Worm (Caenorhabditis elegans) whole organism, L1 larva: ENCODE data around the gene W08G11.5.

Experiments used
- ama-1 ChIP-seq: fragments of 150-350 bp; optimal IDR thresholded peaks from 2 replicates; lab custom pipeline; 2014
- ceh-88 ChIP-seq: fragments of 200-800 bp; sonication (Bioruptor generic); IDR thresholded peaks from 2 replicates; pipeline ENCODE4 v1.3.6; 2022; ENCODE audit warnings: missing genetic modification characterization, missing compliant biosample characterization
- ceh-90 ChIP-seq: sonication (generic microtip); optimal IDR thresholded peaks from 2 replicates; lab custom pipeline; 2016; ENCODE audit warnings: missing genetic modification characterization, missing compliant biosample characterization
- dpl-1 ChIP-seq, 3 experiments: fragments of 150-350 bp in 2 of 3; sonication (generic microtip) in 1 of 3; optimal IDR thresholded peaks; 2 replicates each; lab custom pipeline; 2014 to 2017; ENCODE audit warnings: missing biosample characterization in 3 of 3, missing genetic modification characterization in 3 of 3, missing genetic modification reagents in 3 of 3
- lin-13 ChIP-seq: fragments of 150-350 bp; optimal IDR thresholded peaks from 2 replicates; lab custom pipeline; 2014; ENCODE audit warnings: missing biosample characterization, missing genetic modification reagents, missing genetic modification characterization
- lin-39 ChIP-seq: fragments of 150-350 bp; optimal IDR thresholded peaks from 2 replicates; lab custom pipeline; 2014; ENCODE audit warnings: missing biosample characterization, missing genetic modification reagents, missing genetic modification characterization
- nhr-11 ChIP-seq: fragments of 150-350 bp; optimal IDR thresholded peaks from 2 replicates; lab custom pipeline; 2014; ENCODE audit warnings: missing biosample characterization, missing genetic modification characterization
- nhr-12 ChIP-seq: sonication (generic microtip); optimal IDR thresholded peaks from 2 replicates; lab custom pipeline; 2017; ENCODE audit warnings: missing biosample characterization, missing genetic modification characterization
- snpc-4 ChIP-seq: fragments of 150-350 bp; optimal IDR thresholded peaks from 2 replicates; lab custom pipeline; 2014; ENCODE audit warnings: missing biosample characterization, missing genetic modification characterization
- tlp-1 ChIP-seq: fragments of 150-350 bp; optimal IDR thresholded peaks from 2 replicates; lab custom pipeline; 2014; ENCODE audit warnings: missing biosample characterization, missing genetic modification characterization
- unc-62 ChIP-seq: fragments of 150-350 bp; optimal IDR thresholded peaks from 2 replicates; lab custom pipeline; 2014; ENCODE audit warnings: missing biosample characterization, missing genetic modification reagents, missing genetic modification characterization
- unc-98 ChIP-seq: fragments of 200-800 bp; sonication (Bioruptor generic); IDR thresholded peaks from 2 replicates; pipeline ENCODE4 v1.3.6; 2022; ENCODE audit warnings: missing genetic modification characterization, missing compliant biosample characterization
- xbp-1 ChIP-seq: sonication (generic microtip); optimal IDR thresholded peaks from 2 replicates; lab custom pipeline; 2016; ENCODE audit warnings: missing genetic modification characterization, missing compliant biosample characterization
- zip-4 ChIP-seq: fragments of 200-800 bp; sonication (Bioruptor generic); optimal IDR thresholded peaks from 2 replicates; lab custom pipeline; 2018; ENCODE audit warnings: mild to moderate bottlenecking, missing genetic modification characterization, moderate library complexity, missing compliant biosample characterization

- TF ChIP-seq ceh-90 (no peak), tlp-1 (tag; lab: Kevin White, UChicago) (no peak), snpc-4 (peak; percentile 62), zip-4 (GFP tag; lab: Kevin White, UChicago) (peak; percentile 61), dpl-1 (GFP tag; optimal IDR thresholded peaks at IDR 0.05; lab: Kevin White, UChicago) (peak; percentile 18 to 55 (median 47)), nhr-11 (tag; lab: Kevin White, UChicago) (no peak), lin-13 (GFP tag; lab: Kevin White, UChicago) (no peak), lin-39 (tag; lab: Kevin White, UChicago) (peak; percentile 12), nhr-12 (no peak), unc-98 (no peak), xbp-1 (tag; lab: Kevin White, UChicago) (peak; percentile 47), ceh-88 (GFP tag; lab: Robert Waterston, UW) (no peak), ama-1 (no peak), unc-62 (GFP tag; lab: Kevin White, UChicago) (no peak)
Measured at ce11 chrV:16370039-16370438, 23.7 kb upstream of the W08G11.5 start.
